Worm (Caenorhabditis elegans) whole organism, midembryonic: Measurements from ENCODE around the gene C23H4.8.

Experiments used
- T22C8.4 ChIP-seq: fragments of 200-800 bp; sonication (Bioruptor generic); IDR thresholded peaks from 2 replicates; pipeline ENCODE4 v1.3.6; 2022; ENCODE audit warnings: missing genetic modification characterization, missing compliant biosample characterization
- cog-1 ChIP-seq: sonication (generic microtip); optimal IDR thresholded peaks from 2 replicates; lab custom pipeline; 2016; ENCODE audit warnings: missing genetic modification characterization, missing compliant biosample characterization
- flt-1 ChIP-seq: fragments of 200-800 bp; sonication (Bioruptor generic); IDR thresholded peaks from 2 replicates; pipeline ENCODE4 v1.3.6; 2022; ENCODE audit warnings: missing genetic modification characterization, missing compliant biosample characterization
- klf-2 ChIP-seq: fragments of 200-800 bp; sonication (Bioruptor generic); conservative IDR thresholded peaks from 2 replicates; pipeline ENCODE4 v1.3.6; 2022; ENCODE audit warnings: missing genetic modification reagents, missing genetic modification characterization, missing compliant biosample characterization
- med-1 ChIP-seq: sonication (generic microtip); optimal IDR thresholded peaks from 2 replicates; lab custom pipeline; 2017; ENCODE audit warnings: missing genetic modification characterization, mild to moderate bottlenecking, missing compliant biosample characterization, antibody characterized with exemption, missing genetic modification reagents; ENCODE audit not compliant: insufficient read depth
- ref-1 ChIP-seq: fragments of 200-800 bp; sonication (Bioruptor generic); conservative IDR thresholded peaks from 2 replicates; pipeline ENCODE4 v1.3.6; 2022; ENCODE audit warnings: missing genetic modification reagents, missing genetic modification characterization, missing compliant biosample characterization
- tab-1 ChIP-seq: fragments of 200-800 bp; sonication (Bioruptor generic); IDR thresholded peaks from 2 replicates; pipeline ENCODE4 v1.3.6; 2022; ENCODE audit warnings: missing genetic modification characterization, missing compliant biosample characterization
- ztf-23 ChIP-seq: fragments of 200-800 bp; sonication (Bioruptor generic); IDR thresholded peaks from 2 replicates; pipeline ENCODE4 v1.3.6; 2022; ENCODE audit warnings: missing genetic modification reagents, missing genetic modification characterization, missing compliant biosample characterization
- ztf-29 ChIP-seq: fragments of 200-800 bp; sonication (Bioruptor generic); IDR thresholded peaks from 2 replicates; pipeline ENCODE4 v1.3.6; 2022; ENCODE audit warnings: missing genetic modification reagents, missing genetic modification characterization, missing compliant biosample characterization

C23H4.8 gene

DNA sequence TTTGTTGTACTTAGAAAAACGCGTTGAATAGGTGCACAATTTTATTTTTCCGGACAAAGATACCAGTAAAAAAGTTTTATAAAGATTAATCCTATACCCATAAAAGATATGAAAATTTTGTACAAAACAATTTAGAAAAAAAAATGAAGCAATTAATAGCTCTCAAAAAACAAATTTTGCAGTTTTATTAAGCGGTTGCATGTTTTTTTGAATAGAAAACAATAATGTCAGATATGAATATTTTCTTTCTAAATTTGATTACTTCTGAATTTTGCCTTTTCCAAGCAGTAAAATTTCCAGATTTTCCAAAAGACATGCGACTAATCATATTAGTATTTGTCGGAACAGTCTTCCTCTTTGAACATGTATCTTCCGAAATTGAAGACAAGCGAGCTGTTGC, at the start of gene C23H4.8:
TSS of gene C23H4.8 (plus strand) at position 301 of the 400 bp plus-strand sequence.
- TF ChIP-seq cog-1 (tag; lab: Kevin White, UChicago) (no peak), ztf-29 (GFP tag; lab: Robert Waterston, UW) (no peak), tab-1 (no peak), ztf-23 (GFP tag; lab: Robert Waterston, UW) (no peak), T22C8.4 (no peak), flt-1 (no peak), klf-2 (GFP tag; lab: Robert Waterston, UW) (no peak), med-1 (GFP tag; lab: Kevin White, UChicago) (no peak), ref-1 (GFP tag; lab: Robert Waterston, UW) (no peak)

DNA sequence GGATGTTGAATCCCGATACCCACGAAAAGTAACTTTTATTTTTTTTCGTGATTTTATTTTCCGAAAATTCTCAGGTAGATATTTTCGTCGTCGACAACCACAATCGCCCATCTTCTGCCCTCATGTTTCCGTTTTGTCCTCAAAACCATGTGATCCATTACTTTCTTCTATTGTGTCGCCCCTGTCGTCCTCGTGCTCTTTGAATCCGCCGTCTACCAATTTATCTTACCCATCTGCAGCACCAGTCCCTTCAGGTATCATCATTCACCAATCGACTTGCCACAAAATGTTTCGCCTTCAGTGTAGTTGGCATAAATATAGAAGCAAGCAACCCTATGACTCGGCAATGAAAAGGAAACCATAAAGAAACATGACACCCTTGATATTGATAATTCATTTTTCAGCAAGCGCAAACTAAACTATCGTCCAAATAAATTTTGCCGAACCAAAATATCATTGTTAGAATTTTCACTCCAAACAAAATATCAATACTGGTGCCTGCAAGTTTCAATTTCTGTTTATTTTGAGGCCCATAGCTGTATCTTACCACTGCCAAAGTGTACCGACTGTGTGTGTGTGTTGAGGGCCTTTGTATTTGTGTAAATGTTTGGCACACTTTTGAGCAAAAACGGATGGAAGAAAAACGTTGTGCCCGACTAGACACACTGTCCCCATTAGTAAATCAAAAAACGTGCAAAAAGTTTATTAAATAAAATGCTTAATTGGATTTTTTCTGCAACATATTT, 49.2 kb upstream of the C23H4.8 start:
- TF ChIP-seq med-1 (GFP tag; lab: Kevin White, UChicago) (no peak), tab-1 (no peak), T22C8.4 (no peak), ztf-23 (GFP tag; lab: Robert Waterston, UW) (no peak), ref-1 (GFP tag; lab: Robert Waterston, UW) (no peak), flt-1 (no peak), klf-2 (GFP tag; lab: Robert Waterston, UW) (no peak), cog-1 (tag; lab: Kevin White, UChicago) (no peak)

- no peak for TF ChIP-seq ref-1 (GFP tag; lab: Robert Waterston, UW)
- TF ChIP-seq ztf-23 (GFP tag; lab: Robert Waterston, UW), result no peak
- TF ChIP-seq tab-1, result no peak
- TF ChIP-seq ztf-29 (GFP tag; lab: Robert Waterston, UW), result no peak
- TF ChIP-seq T22C8.4, result no peak
- TF ChIP-seq cog-1 (tag; lab: Kevin White, UChicago), result no peak
Measured at ce11 chrX:12168765-12169164, 48.3 kb upstream of the C23H4.8 start.

ce11 chrX:12169390-12169789, 47.7 kb upstream of the C23H4.8 start:
- TF ChIP-seq flt-1 (no peak), ztf-29 (GFP tag; lab: Robert Waterston, UW) (no peak), T22C8.4 (0 out of 2 replicates have a peak, but pooled peaks have one; percentile 7)

- TF ChIP-seq flt-1, result 0 out of 2 replicates have a peak, but pooled peaks have one; percentile 66
- peak; percentile 85 for TF ChIP-seq cog-1 (tag; lab: Kevin White, UChicago)
- TF ChIP-seq ztf-29 (GFP tag; lab: Robert Waterston, UW), result no peak
- TF ChIP-seq T22C8.4, result no peak
- TF ChIP-seq tab-1, result peak; percentile 59; the same call in 1 of the 2 replicates
- TF ChIP-seq klf-2 (GFP tag; lab: Robert Waterston, UW), result 0 out of 2 replicates have a peak, but pooled peaks have one; percentile 16
Measured at ce11 chrX:12171631-12172348, 45.3 kb upstream of the C23H4.8 start, which contains the start of gene F57G12.1. F57G12.1 (minus strand) TSS chrX:12171681.

DNA sequence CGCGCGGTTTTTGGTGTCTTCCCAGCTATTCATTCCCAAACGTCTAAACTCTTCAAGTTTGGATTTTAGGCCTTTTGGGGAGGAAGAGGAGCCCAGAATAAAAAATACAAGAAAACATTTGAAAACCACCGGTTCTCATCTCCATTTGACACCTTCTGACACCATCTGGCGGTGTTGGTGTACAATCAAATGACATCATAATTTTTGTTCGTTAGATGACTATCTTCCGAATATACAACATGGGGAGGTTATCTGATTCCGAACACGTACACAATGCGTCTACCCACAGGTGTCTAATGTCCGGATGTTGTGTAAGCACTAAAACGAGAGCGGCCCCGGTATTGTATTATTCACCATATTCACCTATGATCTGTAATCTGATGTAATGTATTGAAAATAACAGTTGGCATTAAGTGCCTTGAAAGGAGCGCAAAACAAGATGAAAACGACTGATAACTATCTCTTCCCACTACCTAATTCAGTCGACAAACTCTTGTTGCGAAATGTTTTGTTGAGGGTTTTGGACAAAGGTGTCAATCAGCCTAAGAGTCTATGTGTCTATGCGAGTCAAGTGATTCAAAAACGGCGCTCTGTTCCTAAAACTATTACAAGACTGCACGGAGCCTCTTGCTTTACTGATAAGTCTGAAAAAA, 44.4 kb upstream of the C23H4.8 start:
- TF ChIP-seq ref-1 (GFP tag; lab: Robert Waterston, UW), result no peak
- TF ChIP-seq tab-1, result no peak
- no peak for TF ChIP-seq flt-1
- TF ChIP-seq med-1 (GFP tag; lab: Kevin White, UChicago), result no peak
- no peak for TF ChIP-seq ztf-23 (GFP tag; lab: Robert Waterston, UW)
- no peak for TF ChIP-seq klf-2 (GFP tag; lab: Robert Waterston, UW)
- TF ChIP-seq ztf-29 (GFP tag; lab: Robert Waterston, UW), result no peak
- no peak for TF ChIP-seq T22C8.4

- TF ChIP-seq med-1 (GFP tag; lab: Kevin White, UChicago), result no peak
- TF ChIP-seq cog-1 (tag; lab: Kevin White, UChicago), result no peak
- no peak for TF ChIP-seq klf-2 (GFP tag; lab: Robert Waterston, UW)
- no peak for TF ChIP-seq ztf-29 (GFP tag; lab: Robert Waterston, UW)
- TF ChIP-seq T22C8.4, result no peak
- no peak for TF ChIP-seq ztf-23 (GFP tag; lab: Robert Waterston, UW)
- no peak for TF ChIP-seq flt-1
- TF ChIP-seq tab-1, result no peak
- no peak for TF ChIP-seq ref-1 (GFP tag; lab: Robert Waterston, UW)
Measured at ce11 chrX:12173989-12174388, 43.1 kb upstream of the C23H4.8 start.

DNA sequence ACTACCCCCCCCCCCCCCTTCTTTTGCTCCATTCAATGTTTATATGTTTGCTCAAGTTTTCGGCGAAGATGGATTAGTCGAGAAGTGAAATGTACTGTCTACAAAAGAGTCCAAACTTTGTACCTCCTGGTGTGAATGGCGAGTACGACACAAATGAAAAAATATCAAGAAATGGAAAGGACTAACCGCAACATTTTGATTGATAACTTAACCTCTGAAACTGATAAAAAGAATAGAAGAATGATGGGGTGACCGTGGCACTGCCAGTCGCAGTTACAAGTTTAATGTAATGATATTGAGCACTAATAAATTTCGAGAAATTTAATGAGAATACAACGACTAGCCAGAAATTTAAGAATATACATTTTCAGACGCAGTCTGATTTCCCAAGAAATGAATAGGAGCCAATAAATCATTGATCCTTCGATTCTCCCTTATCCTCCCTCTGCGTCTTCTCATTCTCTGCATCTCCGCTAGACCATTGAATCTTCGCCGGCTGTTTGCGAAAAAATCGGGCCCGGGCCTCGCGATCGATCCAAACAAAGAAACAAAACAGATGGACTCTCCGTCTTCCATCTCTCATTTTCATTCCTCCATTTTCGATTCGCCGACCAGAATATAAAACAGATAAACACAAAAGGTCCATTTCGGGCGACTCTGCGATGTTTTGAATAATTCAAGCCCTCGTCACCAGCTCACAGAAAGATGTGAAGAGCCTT, 42.2 kb upstream of the C23H4.8 start:
- TF ChIP-seq cog-1 (tag; lab: Kevin White, UChicago), result no peak
- TF ChIP-seq T22C8.4, result peak; percentile 31; the same call in 1 of the 2 replicates

DNA sequence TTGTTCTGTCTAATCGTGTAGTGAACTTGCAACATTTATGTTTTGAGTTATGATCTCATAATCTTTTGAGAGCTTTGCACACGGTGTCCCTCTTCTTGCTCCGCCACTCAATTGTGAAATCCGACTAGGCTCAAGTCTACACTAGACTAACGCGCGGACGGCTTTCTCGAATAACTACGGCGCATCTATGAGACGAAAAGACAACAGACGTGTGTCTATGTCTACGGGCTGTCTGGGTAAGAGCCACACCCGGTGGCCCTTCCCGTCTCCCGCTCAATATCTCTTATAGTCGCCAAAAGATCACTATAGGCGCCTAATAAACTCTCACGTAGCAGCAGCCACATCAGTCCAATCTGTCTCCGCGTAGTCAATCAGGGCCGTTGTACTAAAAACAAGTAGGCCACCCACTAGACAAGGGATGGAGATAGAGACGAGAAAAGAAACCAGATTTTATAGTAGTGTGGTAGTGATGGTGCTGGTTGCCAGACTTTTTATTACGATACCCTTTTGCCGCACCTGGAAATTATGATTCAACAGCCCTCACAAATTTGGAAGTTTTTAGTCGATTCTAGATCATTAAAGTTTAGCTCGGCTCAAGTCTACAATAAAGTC, 41.3 kb upstream of the C23H4.8 start:
- TF ChIP-seq klf-2 (GFP tag; lab: Robert Waterston, UW) (no peak), ztf-23 (GFP tag; lab: Robert Waterston, UW) (no peak), T22C8.4 (no peak), cog-1 (tag; lab: Kevin White, UChicago) (no peak), tab-1 (no peak), flt-1 (no peak), ztf-29 (GFP tag; lab: Robert Waterston, UW) (no peak), ref-1 (GFP tag; lab: Robert Waterston, UW) (no peak)
